Worm (Caenorhabditis elegans) whole organism, L1 larva: ENCODE results near the gene Y17D7C.6.

ENCODE experiments used
- C34B4.2 ChIP-seq: sonication (generic microtip); optimal IDR thresholded peaks from 2 replicates; lab custom pipeline; 2017; ENCODE audit warnings: mild to moderate bottlenecking, missing genetic modification characterization, missing compliant biosample characterization
- ceh-8 ChIP-seq: fragments of 200-800 bp; sonication (Bioruptor generic); optimal IDR thresholded peaks from 2 replicates; lab custom pipeline; 2018; ENCODE audit warnings: mild to moderate bottlenecking, missing genetic modification characterization, moderate library complexity, missing compliant biosample characterization
- ceh-82 ChIP-seq, 3 experiments: fragments of 150-350 bp in 1 of 3; sonication (generic microtip) in 2 of 3; optimal IDR thresholded peaks; 2 replicates each; lab custom pipeline; 2014 to 2017; ENCODE audit warnings: missing biosample characterization in 3 of 3, missing genetic modification characterization in 3 of 3
- dsc-1 ChIP-seq: sonication (generic microtip); optimal IDR thresholded peaks from 2 replicates; lab custom pipeline; 2016; ENCODE audit warnings: mild to moderate bottlenecking, missing genetic modification characterization, missing compliant biosample characterization
- efl-1 ChIP-seq, 4 experiments: fragments of 150-350 bp; optimal IDR thresholded peaks in 3 of 4; peaks in 1 of 4; 1 replicate in 1 of 4; 2 replicates in 3 of 4; lab custom pipeline; 2014; ENCODE audit warnings: missing biosample characterization in 2 of 4, missing genetic modification characterization in 2 of 4, missing genetic modification reagents in 2 of 4
- egl-13 ChIP-seq: sonication (generic microtip); optimal IDR thresholded peaks from 2 replicates; lab custom pipeline; 2016; ENCODE audit warnings: missing genotype, missing genetic modification reagents, missing genetic modification characterization, missing compliant biosample characterization
- egl-27 ChIP-seq, 2 experiments: fragments of 150-350 bp in 1 of 2; sonication (generic microtip); optimal IDR thresholded peaks; 3 replicates each; lab custom pipeline; 2017 to 2018; ENCODE audit warnings: missing biosample characterization in 2 of 2, missing genetic modification characterization in 2 of 2, missing genetic modification reagents in 2 of 2
- elt-3 ChIP-seq, 6 experiments: fragments of 150-350 bp in 1 of 6; sonication (generic microtip); optimal IDR thresholded peaks; 2 replicates each; lab custom pipeline; 2017 to 2018; ENCODE audit warnings: missing biosample characterization in 6 of 6, missing genetic modification characterization in 6 of 6, inconsistent platforms in 1 of 6
- ets-5 ChIP-seq: fragments of 200-800 bp; sonication (Bioruptor generic); IDR thresholded peaks from 2 replicates; pipeline ENCODE4 v1.3.6; 2022; ENCODE audit warnings: missing genetic modification characterization, missing compliant biosample characterization
- fkh-4 ChIP-seq: sonication (generic microtip); optimal IDR thresholded peaks from 2 replicates; lab custom pipeline; 2016; ENCODE audit warnings: missing compliant biosample characterization, missing genetic modification characterization, borderline replicate concordance
- grh-1 ChIP-seq: fragments of 200-800 bp; sonication (Bioruptor generic); IDR thresholded peaks from 2 replicates; pipeline ENCODE4 v1.3.6; 2022; ENCODE audit warnings: missing genetic modification reagents, missing genetic modification characterization, missing compliant biosample characterization
- hlh-4 ChIP-seq: sonication (generic microtip); optimal IDR thresholded peaks from 2 replicates; lab custom pipeline; 2016; ENCODE audit warnings: mild to moderate bottlenecking, missing genetic modification characterization, missing compliant biosample characterization
- irx-1 ChIP-seq: sonication (generic microtip); optimal IDR thresholded peaks from 2 replicates; lab custom pipeline; 2016; ENCODE audit warnings: missing genetic modification characterization, missing compliant biosample characterization
- isw-1 ChIP-seq: fragments of 200-800 bp; sonication (Bioruptor generic); IDR thresholded peaks from 2 replicates; pipeline ENCODE4 v1.3.6; 2022; ENCODE audit warnings: missing genetic modification characterization, missing compliant biosample characterization
- lin-14 ChIP-seq: fragments of 200-800 bp; sonication (Bioruptor generic); optimal IDR thresholded peaks from 2 replicates; lab custom pipeline; 2018; ENCODE audit warnings: mild to moderate bottlenecking, missing genetic modification characterization, moderate library complexity, missing compliant biosample characterization
- lin-35 ChIP-seq, 2 experiments: fragments of 150-350 bp; optimal IDR thresholded peaks; 2 replicates each; lab custom pipeline; 2014; ENCODE audit warnings: missing biosample characterization in 2 of 2, missing genetic modification characterization in 2 of 2, missing genetic modification reagents in 2 of 2
- lin-39 ChIP-seq: fragments of 150-350 bp; optimal IDR thresholded peaks from 2 replicates; lab custom pipeline; 2014; ENCODE audit warnings: missing biosample characterization, missing genetic modification reagents, missing genetic modification characterization
- lir-3 ChIP-seq: sonication (generic microtip); optimal IDR thresholded peaks from 2 replicates; lab custom pipeline; 2016; ENCODE audit warnings: mild to moderate bottlenecking, missing genetic modification characterization, moderate library complexity, missing compliant biosample characterization; ENCODE audit not compliant: poor library complexity
- lsy-2 ChIP-seq, 2 experiments: fragments of 150-350 bp; optimal IDR thresholded peaks; 2 replicates each; lab custom pipeline; 2014; ENCODE audit warnings: missing biosample characterization in 2 of 2, missing genetic modification characterization in 2 of 2
- mab-9 ChIP-seq: fragments of 200-800 bp; sonication (Bioruptor generic); IDR thresholded peaks from 2 replicates; pipeline ENCODE4 v1.3.6; 2022; ENCODE audit warnings: missing genetic modification reagents, missing genetic modification characterization, missing compliant biosample characterization
- mef-2 ChIP-seq: fragments of 150-350 bp; optimal IDR thresholded peaks from 2 replicates; lab custom pipeline; 2014; ENCODE audit warnings: missing biosample characterization, missing genetic modification characterization
- mep-1 ChIP-seq: fragments of 150-350 bp; optimal IDR thresholded peaks from 2 replicates; lab custom pipeline; 2014; ENCODE audit warnings: missing biosample characterization, missing genetic modification characterization
- nhr-19 ChIP-seq: fragments of 200-800 bp; sonication (Bioruptor generic); conservative IDR thresholded peaks from 2 replicates; pipeline ENCODE4 v1.3.6; 2022; ENCODE audit warnings: missing genetic modification characterization, missing compliant biosample characterization
- nhr-20 ChIP-seq: sonication (generic microtip); optimal IDR thresholded peaks from 2 replicates; lab custom pipeline; 2016; ENCODE audit warnings: mild to moderate bottlenecking, missing genetic modification characterization, missing compliant biosample characterization
- nhr-47 ChIP-seq: sonication (generic microtip); optimal IDR thresholded peaks from 2 replicates; lab custom pipeline; 2016; ENCODE audit warnings: mild to moderate bottlenecking, missing genetic modification characterization, moderate library complexity, missing compliant biosample characterization
- nhr-84 ChIP-seq: sonication (generic microtip); optimal IDR thresholded peaks from 2 replicates; lab custom pipeline; 2017; ENCODE audit warnings: missing biosample characterization, missing genetic modification characterization
- nhr-85 ChIP-seq: sonication (generic microtip); peaks from one replicate; lab custom pipeline; 2016; ENCODE audit warnings: missing genetic modification characterization, inconsistent platforms, missing compliant biosample characterization
- nhr-90 ChIP-seq: sonication (generic microtip); optimal IDR thresholded peaks from 2 replicates; lab custom pipeline; 2016; ENCODE audit warnings: mild to moderate bottlenecking, missing genetic modification characterization, missing compliant biosample characterization; ENCODE audit not compliant: poor library complexity
- pag-3 ChIP-seq: sonication (generic microtip); optimal IDR thresholded peaks from 2 replicates; lab custom pipeline; 2017; ENCODE audit warnings: missing genetic modification characterization, mild to moderate bottlenecking, missing compliant biosample characterization, antibody characterized with exemption, borderline replicate concordance; ENCODE audit not compliant: insufficient read depth
- skn-1 ChIP-seq: fragments of 150-350 bp; optimal IDR thresholded peaks from 2 replicates; lab custom pipeline; 2014; ENCODE audit warnings: missing biosample characterization, missing genetic modification characterization
- snpc-4 ChIP-seq: fragments of 150-350 bp; optimal IDR thresholded peaks from 2 replicates; lab custom pipeline; 2014; ENCODE audit warnings: missing biosample characterization, missing genetic modification characterization
- sptf-1 ChIP-seq: fragments of 150-350 bp; optimal IDR thresholded peaks from 2 replicates; lab custom pipeline; 2014; ENCODE audit warnings: missing biosample characterization, missing genetic modification characterization
- sup-37 ChIP-seq: fragments of 200-800 bp; sonication (Bioruptor generic); optimal IDR thresholded peaks from 2 replicates; lab custom pipeline; 2018; ENCODE audit warnings: mild to moderate bottlenecking, missing genetic modification characterization, missing compliant biosample characterization
- swsn-7 ChIP-seq: sonication (generic microtip); optimal IDR thresholded peaks from 2 replicates; lab custom pipeline; 2016; ENCODE audit warnings: missing genetic modification characterization, missing compliant biosample characterization
- tbx-2 ChIP-seq: sonication (generic microtip); optimal IDR thresholded peaks from 2 replicates; lab custom pipeline; 2016; ENCODE audit warnings: missing genetic modification characterization, missing compliant biosample characterization
- tlp-1 ChIP-seq: fragments of 150-350 bp; optimal IDR thresholded peaks from 2 replicates; lab custom pipeline; 2014; ENCODE audit warnings: missing biosample characterization, missing genetic modification characterization
- unc-86 ChIP-seq: sonication (generic microtip); optimal IDR thresholded peaks from 2 replicates; lab custom pipeline; 2016; ENCODE audit warnings: missing genetic modification characterization, missing compliant biosample characterization
- unc-98 ChIP-seq: fragments of 200-800 bp; sonication (Bioruptor generic); IDR thresholded peaks from 2 replicates; pipeline ENCODE4 v1.3.6; 2022; ENCODE audit warnings: missing genetic modification characterization, missing compliant biosample characterization
- xbp-1 ChIP-seq: sonication (generic microtip); optimal IDR thresholded peaks from 2 replicates; lab custom pipeline; 2016; ENCODE audit warnings: missing genetic modification characterization, missing compliant biosample characterization
- zip-4 ChIP-seq: fragments of 200-800 bp; sonication (Bioruptor generic); optimal IDR thresholded peaks from 2 replicates; lab custom pipeline; 2018; ENCODE audit warnings: mild to moderate bottlenecking, missing genetic modification characterization, moderate library complexity, missing compliant biosample characterization
- ztf-11 ChIP-seq, 2 experiments: sonication (generic microtip); optimal IDR thresholded peaks; 2 replicates each; lab custom pipeline; 2016 to 2017; ENCODE audit warnings: missing genetic modification characterization in 2 of 2, missing biosample characterization in 1 of 2, missing compliant biosample characterization in 1 of 2

Gene Y17D7C.6

DNA sequence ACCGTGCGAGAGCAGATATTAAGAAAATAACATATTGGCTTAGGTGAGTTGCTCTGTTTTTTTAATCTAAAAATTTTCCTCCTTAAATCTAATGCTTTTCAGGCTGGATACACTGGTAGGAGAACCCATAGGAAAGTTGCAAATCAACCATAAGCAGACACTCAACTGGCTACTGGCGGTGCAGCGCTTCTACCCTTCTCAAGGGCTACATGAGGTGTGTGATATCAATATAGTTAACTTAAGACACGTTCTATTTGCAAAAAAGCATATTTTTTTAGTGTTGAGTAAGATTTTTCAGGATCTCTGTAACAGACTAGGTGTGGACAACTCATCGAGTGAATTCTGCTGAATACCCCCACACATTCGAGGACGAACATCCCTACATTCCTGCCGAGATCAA is 1.6 kb upstream of the Y17D7C.6 start:
- TF ChIP-seq egl-13 (tag; lab: Kevin White, UChicago) (no peak), grh-1 (peak; percentile 43; the same call in 1 of the 2 replicates), ets-5 (GFP tag; lab: Robert Waterston, UW) (0 out of 2 replicates have a peak, but pooled peaks have one; percentile 78)

DNA sequence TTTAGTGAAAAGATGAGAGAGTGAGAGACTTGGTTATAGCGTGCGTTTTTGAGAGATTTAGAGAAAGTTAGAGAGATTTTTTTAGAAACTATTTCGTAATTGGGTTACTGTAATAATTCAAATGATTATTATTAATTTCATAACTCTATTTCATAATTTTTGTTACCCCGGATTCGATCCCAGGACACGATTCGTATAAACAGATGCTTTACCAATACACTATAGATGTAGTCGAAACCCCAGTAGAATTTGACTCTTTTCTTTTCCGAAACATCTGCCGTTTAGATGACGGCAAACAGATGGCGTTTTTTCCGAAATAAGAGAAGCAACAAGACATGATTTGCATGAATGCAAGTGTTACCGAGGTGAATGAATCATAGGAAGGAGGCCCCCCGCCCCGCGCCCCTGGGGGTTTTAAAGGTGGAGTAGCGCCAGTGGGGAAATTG is 458 bp downstream of the Y17D7C.6 start:
- TF ChIP-seq lin-14 (GFP tag; lab: Kevin White, UChicago) (no peak), irx-1 (tag; lab: Kevin White, UChicago) (peak; percentile 79), snpc-4 (peak; percentile 36), xbp-1 (tag; lab: Kevin White, UChicago) (peak; percentile 37), skn-1 (peak; percentile 55), nhr-19 (GFP tag; lab: Robert Waterston, UW) (peak; percentile 65), efl-1 (optimal IDR thresholded peaks at IDR 0.05; lab: Kevin White, UChicago) (no peak), efl-1 (GFP tag; optimal IDR thresholded peaks at IDR 0.05 in 1 of 2; lab: Kevin White, UChicago) (peak in 1 of 2 experiments; percentile 91), grh-1 (no peak), hlh-4 (tag; lab: Kevin White, UChicago) (peak; percentile 42), unc-86 (tag; lab: Kevin White, UChicago) (peak; percentile 5), lin-39 (peak; percentile 57), lin-35 (GFP tag; optimal IDR thresholded peaks at IDR 0.05; lab: Kevin White, UChicago) (peak in 1 of 2 experiments; percentile 15), dsc-1 (tag; lab: Kevin White, UChicago) (peak; percentile 74), zip-4 (GFP tag; lab: Kevin White, UChicago) (no peak), tbx-2 (tag; lab: Kevin White, UChicago) (peak; percentile 56), nhr-90 (peak; percentile 47), fkh-4 (tag; lab: Kevin White, UChicago) (peak; percentile 48), sptf-1 (tag; lab: Kevin White, UChicago) (no peak), mab-9 (no peak), nhr-20 (peak; percentile 9), ztf-11 (tag; optimal IDR thresholded peaks at IDR 0.05; lab: Kevin White, UChicago) (peak in 1 of 2 experiments; percentile 81), nhr-85 (tag; lab: Kevin White, UChicago) (peak; percentile 70), mep-1 (tag; lab: Kevin White, UChicago) (peak; percentile 71), swsn-7 (tag; lab: Kevin White, UChicago) (peak; percentile 37), lir-3 (tag; lab: Kevin White, UChicago) (peak; percentile 35), ceh-82 (tag; optimal IDR thresholded peaks at IDR 0.05; lab: Kevin White, UChicago) (no peak), lsy-2 (tag; optimal IDR thresholded peaks at IDR 0.05; lab: Kevin White, UChicago) (peak; percentile 87 to 97), C34B4.2 (no peak), nhr-47 (peak; percentile 90), elt-3 (tag; optimal IDR thresholded peaks at IDR 0.05; lab: Kevin White, UChicago) (peak in 1 of 6 experiments; percentile 1)

DNA sequence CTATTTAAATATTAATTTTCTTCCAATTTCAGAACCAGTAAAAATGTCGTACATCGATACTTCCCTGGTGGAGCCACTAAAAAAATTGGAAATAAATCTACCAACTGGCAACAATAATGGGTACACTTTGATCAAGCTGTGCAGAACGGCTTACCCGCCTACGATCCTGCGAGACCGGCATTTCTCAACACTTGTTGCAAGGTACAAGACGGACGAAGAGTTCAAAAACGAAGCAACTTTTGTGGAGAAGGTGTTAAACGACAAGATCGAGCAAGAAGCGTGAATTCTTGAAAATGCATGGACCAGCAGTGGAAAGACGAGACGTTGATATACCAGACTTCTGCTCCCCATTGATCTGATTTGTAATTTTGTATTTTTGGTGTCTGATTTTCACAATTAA is 1.8 kb downstream of the Y17D7C.6 start:
- TF ChIP-seq xbp-1 (tag; lab: Kevin White, UChicago) (no peak), pag-3 (tag; lab: Kevin White, UChicago) (no peak), nhr-19 (GFP tag; lab: Robert Waterston, UW) (0 out of 2 replicates have a peak, but pooled peaks have one; percentile 9), nhr-84 (no peak), isw-1 (GFP tag; lab: Robert Waterston, UW) (no peak), nhr-85 (tag; lab: Kevin White, UChicago) (no peak), mef-2 (no peak)

DNA sequence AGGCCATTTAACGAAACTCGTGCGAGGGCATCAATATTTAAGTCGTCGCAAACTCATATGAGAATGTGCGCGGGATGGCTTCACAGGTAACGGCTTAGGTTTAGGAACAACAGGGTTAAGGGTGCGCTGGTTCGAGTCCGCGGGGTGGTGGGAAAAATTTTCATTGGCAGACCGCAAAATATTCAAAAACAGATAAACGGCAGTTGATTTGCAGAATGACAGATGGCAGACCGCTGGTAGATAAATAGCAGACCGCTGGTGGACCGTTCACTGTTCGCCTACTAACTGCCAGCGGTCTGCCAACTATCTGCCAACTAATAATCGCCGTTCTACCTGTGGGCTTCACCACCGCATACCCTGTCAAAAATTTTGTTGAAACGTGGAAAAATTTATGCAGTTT is 2.5 kb downstream of the Y17D7C.6 start:
- TF ChIP-seq ceh-82 (tag; optimal IDR thresholded peaks at IDR 0.05; lab: Kevin White, UChicago) (no peak), grh-1 (peak; percentile 37), mep-1 (tag; lab: Kevin White, UChicago) (no peak), hlh-4 (tag; lab: Kevin White, UChicago) (no peak), nhr-47 (peak; percentile 71), tlp-1 (no peak), sup-37 (no peak), egl-27 (tag; optimal IDR thresholded peaks at IDR 0.05; lab: Kevin White, UChicago) (no peak), unc-98 (GFP tag; lab: Robert Waterston, UW) (0 out of 2 replicates have a peak, but pooled peaks have one; percentile 12), ceh-8 (GFP tag; lab: Kevin White, UChicago) (no peak), nhr-19 (GFP tag; lab: Robert Waterston, UW) (0 out of 2 replicates have a peak, but pooled peaks have one; percentile 34), ets-5 (GFP tag; lab: Robert Waterston, UW) (0 out of 2 replicates have a peak, but pooled peaks have one; percentile 34), nhr-85 (tag; lab: Kevin White, UChicago) (peak; percentile 72)
